Worm (Caenorhabditis elegans) whole organism, L4/young adult: ENCODE data around the gene T02B11.9.

Experiments used
- W03F9.2 ChIP-seq: fragments of 150-350 bp; optimal IDR thresholded peaks from 2 replicates; lab custom pipeline; 2014; ENCODE audit warnings: missing biosample characterization, missing genetic modification characterization
- dao-5 ChIP-seq: sonication (generic microtip); optimal IDR thresholded peaks from 2 replicates; lab custom pipeline; 2016; ENCODE audit warnings: missing genotype, missing genetic modification characterization, moderate library complexity, missing compliant biosample characterization
- him-1 ChIP-seq: sonication (generic microtip); optimal IDR thresholded peaks from 2 replicates; lab custom pipeline; 2016; ENCODE audit warnings: missing genotype, missing genetic modification reagents, missing genetic modification characterization, missing compliant biosample characterization

ce11 chrV:842611-843010 lies 33.4 kb upstream of the T02B11.9 start:
- TF ChIP-seq him-1 (tag; lab: Kevin White, UChicago) (no peak), dao-5 (tag; lab: Kevin White, UChicago) (no peak), W03F9.2 (tag; lab: Kevin White, UChicago) (no peak)
